Fruit fly (Drosophila melanogaster) whole organism, adult: Measurements from ENCODE around the gene CG14297.

Source experiments
- CG11617 ChIP-seq: fragments of 200-800 bp; sonication (Bioruptor generic); optimal IDR thresholded peaks from 2 replicates; lab custom pipeline; 2017; ENCODE audit warnings: mild to moderate bottlenecking, missing biosample characterization, missing genetic modification reagents, missing genetic modification characterization
- CG12768 ChIP-seq: fragments of 200-800 bp; sonication (Bioruptor generic); optimal IDR thresholded peaks from 2 replicates; lab custom pipeline; 2017; ENCODE audit warnings: missing biosample characterization, missing genetic modification characterization, mild to moderate bottlenecking, moderate library complexity, missing genetic modification reagents
- CG14711 ChIP-seq: fragments of 200-800 bp; sonication (Bioruptor generic); optimal IDR thresholded peaks from 2 replicates; lab custom pipeline; 2018; ENCODE audit warnings: missing biosample characterization, mild to moderate bottlenecking, missing genetic modification characterization, moderate library complexity
- CG33017 ChIP-seq: fragments of 200-800 bp; sonication (Bioruptor generic); optimal IDR thresholded peaks from 2 replicates; lab custom pipeline; 2018; ENCODE audit warnings: missing biosample characterization, mild to moderate bottlenecking, missing genetic modification characterization, moderate library complexity
- CG5204 ChIP-seq: fragments of 200-800 bp; sonication (Bioruptor generic); optimal IDR thresholded peaks from 2 replicates; lab custom pipeline; 2016; ENCODE audit warnings: missing biosample characterization, missing genetic modification characterization
- CG7045 ChIP-seq: fragments of 200-800 bp; sonication (Bioruptor generic); optimal IDR thresholded peaks from 2 replicates; lab custom pipeline; 2017; ENCODE audit warnings: missing biosample characterization, mild to moderate bottlenecking, missing genetic modification characterization
- CG7101 ChIP-seq: fragments of 200-800 bp; sonication (Bioruptor generic); optimal IDR thresholded peaks from 2 replicates; lab custom pipeline; 2018; ENCODE audit warnings: missing biosample characterization, mild to moderate bottlenecking, missing genetic modification characterization, moderate library complexity
- Clk ChIP-seq: fragments of 200-800 bp; sonication (Bioruptor generic); optimal IDR thresholded peaks from 2 replicates; lab custom pipeline; 2017; ENCODE audit warnings: missing biosample characterization, missing genetic modification characterization
- Crg-1 ChIP-seq: fragments of 200-800 bp; sonication (Bioruptor generic); optimal IDR thresholded peaks from 2 replicates; lab custom pipeline; 2016; ENCODE audit warnings: missing biosample characterization, missing genetic modification characterization
- Hr96 ChIP-seq: fragments of 200-800 bp; sonication (Bioruptor generic); optimal IDR thresholded peaks from 2 replicates; lab custom pipeline; 2016; ENCODE audit warnings: missing biosample characterization, missing genetic modification characterization
- bab1 ChIP-seq: fragments of 200-800 bp; sonication (Bioruptor generic); optimal IDR thresholded peaks from 3 replicates; lab custom pipeline; 2019; ENCODE audit warnings: missing biosample characterization, mild to moderate bottlenecking, missing genetic modification characterization, moderate library complexity
- cnc ChIP-seq, 2 experiments: fragments of >200 bp; optimal IDR thresholded peaks; 2 replicates each; lab custom pipeline; 2017
- pad ChIP-seq: fragments of 200-800 bp; sonication (Bioruptor generic); optimal IDR thresholded peaks from 3 replicates; lab custom pipeline; 2017; ENCODE audit warnings: missing biosample characterization, missing genetic modification characterization, mild to moderate bottlenecking, moderate library complexity, missing genetic modification reagents
- toe ChIP-seq: fragments of 200-800 bp; sonication (Bioruptor generic); optimal IDR thresholded peaks from 2 replicates; lab custom pipeline; 2016; ENCODE audit warnings: missing biosample characterization, missing genetic modification characterization

DNA sequence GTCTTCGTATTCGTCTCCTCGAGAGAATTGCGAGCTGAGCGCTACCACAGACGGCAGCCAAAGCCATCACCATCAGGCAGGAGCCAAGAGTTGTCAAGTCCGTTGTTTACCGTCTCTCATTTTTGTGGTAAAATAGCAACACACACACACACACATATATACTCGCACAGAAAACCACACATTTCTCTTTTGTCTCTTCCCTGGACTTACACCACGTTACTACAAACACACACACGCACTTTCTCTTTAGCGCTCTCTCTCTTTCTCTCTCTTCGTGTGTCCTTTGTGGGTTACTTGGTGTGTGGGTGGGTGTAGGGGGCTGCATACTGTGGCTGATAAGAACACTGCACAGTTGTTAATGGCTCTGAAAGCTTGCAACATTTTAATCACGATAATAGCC is 33.8 kb downstream of the CG14297 start:
- TF ChIP-seq CG5204 (GFP tag; lab: Kevin White, UChicago) (no peak), Hr96 (GFP tag; lab: Kevin White, UChicago) (no peak), CG11617 (no peak), pad (GFP tag; lab: Kevin White, UChicago) (no peak), CG33017 (no peak), CG7045 (GFP tag; lab: Kevin White, UChicago) (no peak), CG12768 (GFP tag; lab: Kevin White, UChicago) (no peak), Crg-1 (GFP tag; lab: Kevin White, UChicago) (no peak), toe (no peak), cnc (optimal IDR thresholded peaks at IDR 0.05; lab: Kevin White, UChicago) (no peak), bab1 (GFP tag; lab: Kevin White, UChicago) (no peak), CG7101 (tag; lab: Kevin White, UChicago) (no peak), Clk (GFP tag; lab: Kevin White, UChicago) (no peak), CG14711 (tag; lab: Kevin White, UChicago) (no peak)
